Worm (Caenorhabditis elegans) whole organism, L4/young adult: ENCODE measurements around the gene T16G12.8.

ENCODE experiments used
- W03F9.2 ChIP-seq: fragments of 150-350 bp; optimal IDR thresholded peaks from 2 replicates; lab custom pipeline; 2014; ENCODE audit warnings: missing biosample characterization, missing genetic modification characterization
- dao-5 ChIP-seq: sonication (generic microtip); optimal IDR thresholded peaks from 2 replicates; lab custom pipeline; 2016; ENCODE audit warnings: missing genotype, missing genetic modification characterization, moderate library complexity, missing compliant biosample characterization
- him-1 ChIP-seq: sonication (generic microtip); optimal IDR thresholded peaks from 2 replicates; lab custom pipeline; 2016; ENCODE audit warnings: missing genotype, missing genetic modification reagents, missing genetic modification characterization, missing compliant biosample characterization

DNA sequence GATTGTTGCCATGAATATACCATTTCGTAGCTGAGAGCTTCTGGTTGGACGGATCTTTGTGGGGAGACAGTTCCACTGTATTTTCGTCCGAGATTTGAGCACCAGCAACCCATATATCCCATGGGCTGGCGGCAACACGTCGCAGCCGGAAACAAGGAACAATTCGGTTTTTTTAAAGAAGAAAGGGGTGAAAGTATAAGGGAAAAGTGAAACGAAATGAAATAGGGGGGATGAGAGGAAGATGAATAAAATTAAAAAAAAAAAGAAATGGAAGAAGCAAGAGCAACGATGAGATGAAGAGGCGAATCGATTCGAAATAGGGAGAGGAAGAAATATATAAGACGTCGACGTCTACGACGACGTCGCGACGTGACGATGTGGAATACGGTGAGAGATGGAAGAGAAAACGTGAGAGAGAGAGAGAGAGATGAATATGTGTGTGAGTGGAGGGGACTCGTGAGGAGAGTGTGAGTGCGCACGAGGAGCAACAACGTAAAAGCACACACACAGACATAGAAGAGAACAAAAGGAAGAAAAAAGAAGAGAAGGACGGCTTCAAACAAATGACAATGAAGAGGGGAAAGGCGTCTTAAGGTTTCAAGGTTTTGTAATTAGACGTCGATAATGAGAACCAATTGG lies 42.6 kb upstream of the T16G12.8 start, which contains the start of gene rgs-1:
- TF ChIP-seq him-1 (tag; lab: Kevin White, UChicago): peak; percentile 68
- TF ChIP-seq dao-5 (tag; lab: Kevin White, UChicago): no peak
- peak; percentile 82 for TF ChIP-seq W03F9.2 (tag; lab: Kevin White, UChicago)
